Worm (Caenorhabditis elegans) whole organism, mixed stage, embryonic: ENCODE measurements around the gene C18D11.6.

ENCODE experiments used
- hlh-1 ChIP-seq: fragments of 150-350 bp; optimal IDR thresholded peaks from 2 replicates; lab custom pipeline; 2014; ENCODE audit warnings: missing biosample characterization, missing genetic modification reagents, missing genetic modification characterization
- lsy-2 ChIP-seq: fragments of 150-350 bp; optimal IDR thresholded peaks from 2 replicates; lab custom pipeline; 2014; ENCODE audit warnings: missing biosample characterization, missing genetic modification characterization
- nhr-237 ChIP-seq: fragments of 150-350 bp; optimal IDR thresholded peaks from 2 replicates; lab custom pipeline; 2014; ENCODE audit warnings: missing biosample characterization, missing genetic modification characterization
- nhr-28 ChIP-seq: fragments of 150-350 bp; optimal IDR thresholded peaks from 2 replicates; lab custom pipeline; 2014; ENCODE audit warnings: missing biosample characterization, missing genetic modification characterization
- tbx-8 ChIP-seq: fragments of 200-800 bp; sonication (Bioruptor generic); optimal IDR thresholded peaks from 2 replicates; lab custom pipeline; 2018; ENCODE audit warnings: mild to moderate bottlenecking, missing genetic modification characterization, moderate library complexity, missing compliant biosample characterization
- unc-62 ChIP-seq: fragments of 150-350 bp; optimal IDR thresholded peaks from 2 replicates; lab custom pipeline; 2014; ENCODE audit warnings: missing biosample characterization, missing genetic modification reagents, missing genetic modification characterization

DNA sequence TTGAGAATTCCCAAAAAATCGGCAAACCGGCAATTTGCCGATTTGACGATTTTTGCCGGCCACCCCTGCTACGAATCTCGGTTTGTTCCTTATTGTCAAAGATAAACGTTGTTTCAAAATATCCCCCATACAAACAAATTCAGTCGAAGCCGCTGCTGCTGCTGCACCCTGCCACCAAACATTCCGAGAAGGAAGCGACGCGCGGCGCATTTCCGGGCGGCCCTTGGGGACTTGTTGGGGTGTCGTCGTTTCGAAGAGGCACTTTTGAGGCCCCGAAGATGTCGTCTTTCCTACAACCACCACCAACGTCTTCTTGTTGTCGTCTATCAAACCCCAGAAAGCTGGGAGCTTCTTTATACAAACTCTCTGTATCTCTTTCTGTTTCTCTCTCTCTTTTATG, 16.0 kb upstream of the C18D11.6 start:
- TF ChIP-seq nhr-237 (no peak), tbx-8 (GFP tag; lab: Kevin White, UChicago) (no peak), hlh-1 (tag; lab: Kevin White, UChicago) (no peak), nhr-28 (tag; lab: Kevin White, UChicago) (no peak), unc-62 (no peak), lsy-2 (tag; lab: Kevin White, UChicago) (no peak)
